Worm (Caenorhabditis elegans) whole organism, mixed stage, embryonic: Measurements from ENCODE around the gene sap-49.
A peak's percentile ranks its signal among the peaks of the same experiment; 100 is the strongest.

Experiments used
- M03D4.4 ChIP-seq: sonication (generic microtip); optimal IDR thresholded peaks from 2 replicates; lab custom pipeline; 2017; ENCODE audit warnings: mild to moderate bottlenecking, missing genetic modification characterization, missing compliant biosample characterization
- bed-3 ChIP-seq: fragments of 200-800 bp; sonication (Bioruptor generic); optimal IDR thresholded peaks from 3 replicates; lab custom pipeline; 2018; ENCODE audit warnings: mild to moderate bottlenecking, missing genetic modification characterization, moderate library complexity, missing compliant biosample characterization
- blmp-1 ChIP-seq: fragments of 150-350 bp; optimal IDR thresholded peaks from 2 replicates; lab custom pipeline; 2014; ENCODE audit warnings: missing biosample characterization, missing genetic modification characterization
- ceh-39 ChIP-seq: fragments of 150-350 bp; optimal IDR thresholded peaks from 2 replicates; lab custom pipeline; 2014; ENCODE audit warnings: missing biosample characterization, missing genetic modification characterization
- ceh-43 ChIP-seq: fragments of 200-800 bp; sonication (Bioruptor generic); optimal IDR thresholded peaks from 2 replicates; lab custom pipeline; 2018; ENCODE audit warnings: mild to moderate bottlenecking, missing genetic modification characterization, moderate library complexity, missing compliant biosample characterization
- ceh-83 ChIP-seq: fragments of 200-800 bp; sonication (Bioruptor generic); optimal IDR thresholded peaks from 2 replicates; lab custom pipeline; 2018; ENCODE audit warnings: mild to moderate bottlenecking, missing genetic modification characterization, missing compliant biosample characterization
- ces-1 ChIP-seq: fragments of 150-350 bp; optimal IDR thresholded peaks from 2 replicates; lab custom pipeline; 2014; ENCODE audit warnings: missing biosample characterization, missing genetic modification reagents, missing genetic modification characterization
- cnd-1 ChIP-seq: fragments of 200-800 bp; sonication (Bioruptor generic); optimal IDR thresholded peaks from 2 replicates; lab custom pipeline; 2018; ENCODE audit warnings: mild to moderate bottlenecking, missing genetic modification characterization, missing compliant biosample characterization
- drap-1 ChIP-seq: fragments of 200-800 bp; sonication (Bioruptor generic); optimal IDR thresholded peaks from 3 replicates; lab custom pipeline; 2018; ENCODE audit warnings: mild to moderate bottlenecking, missing genetic modification characterization, missing compliant biosample characterization
- elt-1 ChIP-seq: sonication (generic microtip); optimal IDR thresholded peaks from 2 replicates; lab custom pipeline; 2017; ENCODE audit warnings: missing genetic modification characterization, mild to moderate bottlenecking, missing compliant biosample characterization, antibody characterized with exemption, moderate library complexity, borderline replicate concordance; ENCODE audit not compliant: insufficient read depth
- elt-3 ChIP-seq: fragments of 150-350 bp; optimal IDR thresholded peaks from 2 replicates; lab custom pipeline; 2014; ENCODE audit warnings: missing biosample characterization, missing genetic modification characterization
- flh-1 ChIP-seq: fragments of 200-800 bp; sonication (Bioruptor generic); optimal IDR thresholded peaks from 2 replicates; lab custom pipeline; 2018; ENCODE audit warnings: mild to moderate bottlenecking, missing genetic modification characterization, moderate library complexity, missing compliant biosample characterization
- ham-2 ChIP-seq: fragments of 200-800 bp; sonication (Bioruptor generic); optimal IDR thresholded peaks from 2 replicates; lab custom pipeline; 2018; ENCODE audit warnings: mild to moderate bottlenecking, missing genetic modification characterization, missing compliant biosample characterization
- hlh-1 ChIP-seq: fragments of 150-350 bp; optimal IDR thresholded peaks from 2 replicates; lab custom pipeline; 2014; ENCODE audit warnings: missing biosample characterization, missing genetic modification reagents, missing genetic modification characterization
- lin-13 ChIP-seq: fragments of 150-350 bp; optimal IDR thresholded peaks from 2 replicates; lab custom pipeline; 2014; ENCODE audit warnings: missing biosample characterization, missing genetic modification characterization
- lin-32 ChIP-seq: fragments of 200-800 bp; sonication (Bioruptor generic); optimal IDR thresholded peaks from 2 replicates; lab custom pipeline; 2018; ENCODE audit warnings: mild to moderate bottlenecking, missing genetic modification characterization, missing compliant biosample characterization
- lsy-2 ChIP-seq: fragments of 150-350 bp; optimal IDR thresholded peaks from 2 replicates; lab custom pipeline; 2014; ENCODE audit warnings: missing biosample characterization, missing genetic modification characterization
- mep-1 ChIP-seq: fragments of 150-350 bp; optimal IDR thresholded peaks from 2 replicates; lab custom pipeline; 2017; ENCODE audit warnings: missing biosample characterization, missing genetic modification reagents, missing genetic modification characterization, inconsistent platforms
- mls-2 ChIP-seq: sonication (generic microtip); optimal IDR thresholded peaks from 2 replicates; lab custom pipeline; 2016; ENCODE audit warnings: mild to moderate bottlenecking, missing genetic modification characterization, moderate library complexity, missing compliant biosample characterization
- nhr-12 ChIP-seq: fragments of 150-350 bp; optimal IDR thresholded peaks from 2 replicates; lab custom pipeline; 2014; ENCODE audit warnings: missing biosample characterization, missing genetic modification characterization
- nhr-2 ChIP-seq: fragments of 150-350 bp; optimal IDR thresholded peaks from 2 replicates; lab custom pipeline; 2014; ENCODE audit warnings: missing biosample characterization, missing genetic modification characterization
- nhr-237 ChIP-seq: fragments of 150-350 bp; optimal IDR thresholded peaks from 2 replicates; lab custom pipeline; 2014; ENCODE audit warnings: missing biosample characterization, missing genetic modification characterization
- nhr-28 ChIP-seq: fragments of 150-350 bp; optimal IDR thresholded peaks from 2 replicates; lab custom pipeline; 2014; ENCODE audit warnings: missing biosample characterization, missing genetic modification characterization
- nhr-76 ChIP-seq: sonication (generic microtip); optimal IDR thresholded peaks from 2 replicates; lab custom pipeline; 2017; ENCODE audit warnings: missing biosample characterization, missing genetic modification characterization
- pha-4 ChIP-seq: fragments of 150-350 bp; optimal IDR thresholded peaks from 2 replicates; lab custom pipeline; 2018; ENCODE audit warnings: missing biosample characterization, missing genetic modification reagents, missing genetic modification characterization
- sem-2 ChIP-seq: fragments of 200-800 bp; sonication (Bioruptor generic); optimal IDR thresholded peaks from 2 replicates; lab custom pipeline; 2018; ENCODE audit warnings: mild to moderate bottlenecking, missing genetic modification characterization, missing compliant biosample characterization
- snpc-4 ChIP-seq: fragments of 150-350 bp; optimal IDR thresholded peaks from 2 replicates; lab custom pipeline; 2014; ENCODE audit warnings: missing biosample characterization, missing genetic modification characterization
- sptf-1 ChIP-seq: sonication (generic microtip); optimal IDR thresholded peaks from 2 replicates; lab custom pipeline; 2017; ENCODE audit warnings: mild to moderate bottlenecking, missing genetic modification characterization, moderate library complexity, missing compliant biosample characterization
- tbx-8 ChIP-seq: fragments of 200-800 bp; sonication (Bioruptor generic); optimal IDR thresholded peaks from 2 replicates; lab custom pipeline; 2018; ENCODE audit warnings: mild to moderate bottlenecking, missing genetic modification characterization, moderate library complexity, missing compliant biosample characterization
- unc-120 ChIP-seq: sonication (generic microtip); optimal IDR thresholded peaks from 2 replicates; lab custom pipeline; 2017; ENCODE audit warnings: missing genetic modification characterization, missing compliant biosample characterization; ENCODE audit not compliant: poor library complexity, severe bottlenecking
- unc-39 ChIP-seq: fragments of 150-350 bp; optimal IDR thresholded peaks from 2 replicates; lab custom pipeline; 2014; ENCODE audit warnings: missing biosample characterization, missing genetic modification characterization
- unc-62 ChIP-seq: fragments of 150-350 bp; optimal IDR thresholded peaks from 2 replicates; lab custom pipeline; 2014; ENCODE audit warnings: missing biosample characterization, missing genetic modification reagents, missing genetic modification characterization
- zip-8 ChIP-seq: fragments of 150-350 bp; optimal IDR thresholded peaks from 2 replicates; lab custom pipeline; 2014; ENCODE audit warnings: missing biosample characterization, missing genetic modification characterization
- ztf-11 ChIP-seq: fragments of 150-350 bp; optimal IDR thresholded peaks from 2 replicates; lab custom pipeline; 2014; ENCODE audit warnings: missing biosample characterization, missing genetic modification characterization

The sap-49 gene

DNA sequence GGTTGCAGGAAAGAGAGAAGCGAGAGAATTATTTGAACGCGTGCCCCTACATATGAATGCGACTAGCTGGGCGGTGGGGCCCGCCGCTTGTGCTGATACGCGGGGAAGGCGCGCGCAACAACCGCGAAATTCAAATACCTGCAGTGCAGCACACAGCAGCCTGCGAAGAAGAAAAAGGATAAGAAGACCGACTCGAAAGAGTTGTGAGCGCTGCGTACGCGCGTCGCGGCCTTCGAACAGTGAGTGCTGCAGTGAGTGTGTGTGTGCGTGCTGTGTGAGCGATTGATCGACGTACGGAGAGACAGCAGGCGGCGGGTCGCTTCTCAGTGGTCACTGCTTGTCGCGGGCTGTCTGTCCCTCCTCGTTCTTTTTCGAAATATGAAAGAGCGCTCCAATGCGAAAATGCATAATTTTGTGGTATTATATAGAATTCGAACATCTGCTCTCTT, 7.3 kb downstream of the sap-49 start:
- TF ChIP-seq nhr-12 (tag; lab: Kevin White, UChicago) = no peak
- TF ChIP-seq flh-1 (GFP tag; lab: Kevin White, UChicago) = peak; percentile 30
- TF ChIP-seq drap-1 (GFP tag; lab: Kevin White, UChicago) = peak; percentile 82
- TF ChIP-seq bed-3 (GFP tag; lab: Kevin White, UChicago) = no peak
- TF ChIP-seq unc-39 (tag; lab: Kevin White, UChicago) = no peak
- TF ChIP-seq tbx-8 (GFP tag; lab: Kevin White, UChicago) = peak; percentile 57
- peak; percentile 50 for TF ChIP-seq lsy-2 (tag; lab: Kevin White, UChicago)
- no peak for TF ChIP-seq snpc-4 (tag; lab: Kevin White, UChicago)
- peak; percentile 84 for TF ChIP-seq lin-13 (tag; lab: Kevin White, UChicago)
- TF ChIP-seq blmp-1 = no peak
- peak; percentile 33 for TF ChIP-seq elt-1
- peak; percentile 31 for TF ChIP-seq ces-1 (GFP tag; lab: Kevin White, UChicago)
- TF ChIP-seq unc-120 = peak; percentile 80
- TF ChIP-seq mep-1 = peak; percentile 25
- peak; percentile 75 for TF ChIP-seq mls-2 (tag; lab: Kevin White, UChicago)
- no peak for TF ChIP-seq sem-2 (GFP tag; lab: Kevin White, UChicago)
- no peak for TF ChIP-seq nhr-237 (tag; lab: Kevin White, UChicago)
- peak; percentile 91 for TF ChIP-seq ham-2
- TF ChIP-seq unc-62 (GFP tag; lab: Kevin White, UChicago) = peak; percentile 79
- TF ChIP-seq pha-4 (tag; lab: Kevin White, UChicago) = peak; percentile 85
- no peak for TF ChIP-seq ceh-39 (tag; lab: Kevin White, UChicago)
- peak; percentile 75 for TF ChIP-seq hlh-1
- TF ChIP-seq elt-3 = no peak
- TF ChIP-seq ceh-83 (GFP tag; lab: Kevin White, UChicago) = no peak
- no peak for TF ChIP-seq zip-8
- no peak for TF ChIP-seq nhr-28 (tag; lab: Kevin White, UChicago)
- TF ChIP-seq lin-32 (GFP tag; lab: Kevin White, UChicago) = peak; percentile 60
- peak; percentile 74 for TF ChIP-seq sptf-1 (tag; lab: Kevin White, UChicago)
- TF ChIP-seq ztf-11 (tag; lab: Kevin White, UChicago) = peak; percentile 28
- peak; percentile 61 for TF ChIP-seq cnd-1
- TF ChIP-seq M03D4.4 = peak; percentile 70

DNA sequence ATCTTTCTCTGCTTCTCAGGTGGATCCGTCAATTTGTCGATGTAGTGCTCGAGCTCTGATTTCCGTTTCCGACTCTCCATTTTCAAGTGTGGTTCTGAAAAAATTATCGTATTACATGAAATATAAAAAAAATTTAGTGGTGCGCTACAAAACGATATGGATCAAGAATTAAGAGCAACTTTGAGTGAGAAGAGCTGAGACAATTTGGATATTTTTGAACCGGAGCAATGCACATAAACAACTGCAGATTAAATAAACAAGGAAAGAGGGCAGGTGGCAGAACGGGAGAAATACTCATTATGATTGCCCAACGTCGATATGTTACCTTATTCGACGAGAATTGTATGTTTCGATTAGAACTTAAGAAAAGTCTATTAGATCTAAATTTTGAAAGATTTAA, 7.9 kb downstream of the sap-49 start, which contains the start of gene swsn-7:
Gene swsn-7, minus strand, starts transcription at position 101 of the 400 bp plus-strand sequence.
- TF ChIP-seq pha-4 (tag; lab: Kevin White, UChicago) (no peak), lin-32 (GFP tag; lab: Kevin White, UChicago) (no peak), snpc-4 (tag; lab: Kevin White, UChicago) (no peak), ztf-11 (tag; lab: Kevin White, UChicago) (no peak), unc-120 (no peak), ceh-43 (no peak), elt-3 (no peak), lin-13 (tag; lab: Kevin White, UChicago) (no peak), zip-8 (no peak), mep-1 (no peak), ceh-83 (GFP tag; lab: Kevin White, UChicago) (no peak), nhr-237 (tag; lab: Kevin White, UChicago) (no peak)

DNA sequence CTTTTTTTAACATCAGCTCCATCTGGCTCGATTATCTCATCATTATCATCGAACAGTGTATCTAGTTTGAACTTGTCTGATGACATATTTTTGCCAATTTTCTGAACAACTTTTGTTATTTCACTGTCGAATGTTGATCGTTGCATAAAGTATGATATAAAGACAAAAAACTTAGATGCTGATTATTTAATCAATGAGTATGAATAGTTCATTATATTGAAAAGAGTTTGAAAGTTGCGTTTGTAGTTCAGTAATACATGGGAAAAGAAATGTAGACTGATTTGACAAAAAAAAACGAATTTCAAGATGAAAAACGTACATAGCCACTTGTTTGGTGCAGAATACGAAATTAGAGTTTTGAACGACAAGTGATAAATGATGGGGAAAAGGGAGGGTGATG, 13.1 kb downstream of the sap-49 start, which contains the start of gene hda-2:
Gene hda-2, minus strand, starts transcription at position 101 of the 400 bp plus-strand sequence.
- TF ChIP-seq nhr-12 (tag; lab: Kevin White, UChicago) (no peak), elt-1 (no peak), blmp-1 (no peak), tbx-8 (GFP tag; lab: Kevin White, UChicago) (no peak), sptf-1 (tag; lab: Kevin White, UChicago) (no peak), mls-2 (tag; lab: Kevin White, UChicago) (no peak), elt-3 (no peak), ceh-39 (tag; lab: Kevin White, UChicago) (no peak), unc-62 (GFP tag; lab: Kevin White, UChicago) (no peak), nhr-76 (tag; lab: Kevin White, UChicago) (no peak), nhr-2 (tag; lab: Kevin White, UChicago) (no peak), ztf-11 (tag; lab: Kevin White, UChicago) (no peak), ces-1 (GFP tag; lab: Kevin White, UChicago) (no peak)
- TF ChIP-seq, all 35 proteins: peak for 0
